Fruit fly (Drosophila melanogaster) whole organism, wandering third instar larva: ENCODE measurements around the gene CG13810.

ENCODE experiments used
- Abd-B ChIP-seq: fragments of >200 bp; optimal IDR thresholded peaks from 2 replicates; lab custom pipeline; 2017; ENCODE audit warnings: missing biosample characterization, missing genetic modification characterization
- CG32264 ChIP-seq: fragments of 200-800 bp; sonication (Bioruptor generic); optimal IDR thresholded peaks from 2 replicates; lab custom pipeline; 2016; ENCODE audit warnings: missing biosample characterization, missing genetic modification characterization
- CG9705 ChIP-seq: fragments of 200-800 bp; sonication (Bioruptor generic); optimal IDR thresholded peaks from 2 replicates; lab custom pipeline; 2018; ENCODE audit warnings: missing biosample characterization, mild to moderate bottlenecking, missing genetic modification characterization
- CrebA ChIP-seq: fragments of 200-800 bp; sonication (Bioruptor generic); optimal IDR thresholded peaks from 2 replicates; lab custom pipeline; 2016; ENCODE audit warnings: missing biosample characterization, mild to moderate bottlenecking, missing genetic modification characterization, borderline replicate concordance
- Dfd ChIP-seq: fragments of >200 bp; optimal IDR thresholded peaks from 2 replicates; lab custom pipeline; 2017; ENCODE audit warnings: missing biosample characterization, missing genetic modification characterization
- Dif ChIP-seq: fragments of 200-275, 200-300 bp; sonication (Bioruptor generic); optimal IDR thresholded peaks from 2 replicates; lab custom pipeline; 2018; ENCODE audit warnings: missing biosample characterization, missing genetic modification characterization; ENCODE audit not compliant: partially characterized antibody
- GATAd ChIP-seq: sonication (Bioruptor generic); optimal IDR thresholded peaks from 2 replicates; lab custom pipeline; 2016; ENCODE audit warnings: missing biosample characterization, missing genetic modification characterization
- HLH106 ChIP-seq: fragments of 200-800 bp; optimal IDR thresholded peaks from 3 replicates; lab custom pipeline; 2019; ENCODE audit warnings: missing biosample characterization, mild to moderate bottlenecking, missing genetic modification characterization, moderate library complexity
- Hnf4 ChIP-seq: fragments of 200-800 bp; sonication (Bioruptor generic); optimal IDR thresholded peaks from 2 replicates; lab custom pipeline; 2016; ENCODE audit warnings: missing biosample characterization, mild to moderate bottlenecking, missing genetic modification characterization
- Hr78 ChIP-seq: fragments of >200 bp; optimal IDR thresholded peaks from 2 replicates; lab custom pipeline; 2017; ENCODE audit warnings: missing biosample characterization, missing genetic modification characterization
- Hr83 ChIP-seq: fragments of 200-300 bp; sonication (Bioruptor generic); optimal IDR thresholded peaks from 2 replicates; lab custom pipeline; 2016; ENCODE audit warnings: missing biosample characterization, mild to moderate bottlenecking, missing genetic modification characterization, moderate library complexity; ENCODE audit not compliant: poor library complexity, severe bottlenecking
- Jra ChIP-seq: sonication (Bioruptor generic); optimal IDR thresholded peaks from 2 replicates; lab custom pipeline; 2016; ENCODE audit warnings: missing biosample characterization, missing genetic modification characterization
- Mio ChIP-seq: sonication (Bioruptor generic); optimal IDR thresholded peaks from 2 replicates; lab custom pipeline; 2016; ENCODE audit warnings: missing biosample characterization, missing genetic modification characterization
- Myc ChIP-seq: fragments of >200 bp; optimal IDR thresholded peaks from 2 replicates; lab custom pipeline; 2017
- N ChIP-seq: fragments of >200 bp; optimal IDR thresholded peaks from 2 replicates; lab custom pipeline; 2018; ENCODE audit warnings: missing biosample characterization, missing external identifiers, missing genetic modification characterization
- OdsH ChIP-seq: fragments of 200-800 bp; sonication (Bioruptor generic); optimal IDR thresholded peaks from 2 replicates; lab custom pipeline; 2016; ENCODE audit warnings: missing biosample characterization, mild to moderate bottlenecking, missing genetic modification characterization
- Rel ChIP-seq, 2 experiments: fragments of 200-800 bp; sonication (Bioruptor generic) in 1 of 2; optimal IDR thresholded peaks; 2 replicates in 1 of 2; 3 replicates in 1 of 2; lab custom pipeline; 2016 to 2019; ENCODE audit warnings: mild to moderate bottlenecking in 2 of 2, missing biosample characterization in 2 of 2, missing genetic modification characterization in 2 of 2, moderate library complexity in 1 of 2
- Sp1 ChIP-seq: fragments of 200-800 bp; sonication (Bioruptor generic); optimal IDR thresholded peaks from 3 replicates; lab custom pipeline; 2019; ENCODE audit warnings: missing biosample characterization, mild to moderate bottlenecking, missing genetic modification characterization, moderate library complexity
- Vsx2 ChIP-seq: fragments of 200-300, 225-300 bp; sonication (Bioruptor generic); optimal IDR thresholded peaks from 2 replicates; lab custom pipeline; 2018; ENCODE audit warnings: missing biosample characterization, missing genetic modification characterization; ENCODE audit not compliant: partially characterized antibody
- br ChIP-seq: fragments of 200-800 bp; sonication (Bioruptor generic); optimal IDR thresholded peaks from 2 replicates; lab custom pipeline; 2016; ENCODE audit warnings: missing biosample characterization, missing genetic modification characterization
- brk ChIP-seq: fragments of 200-800 bp; sonication (Bioruptor generic); optimal IDR thresholded peaks from 2 replicates; lab custom pipeline; 2016; ENCODE audit warnings: missing biosample characterization, mild to moderate bottlenecking, missing genetic modification characterization
- dl ChIP-seq, 2 experiments: fragments of 175-275, 200-275 bp in 1 of 2; fragments of 200-275 bp in 1 of 2; sonication (Bioruptor generic); optimal IDR thresholded peaks; lab custom pipeline; 2018; ENCODE audit warnings: mild to moderate bottlenecking in 2 of 2, missing biosample characterization in 2 of 2, missing genetic modification characterization in 2 of 2, moderate library complexity in 2 of 2; ENCODE audit not compliant: partially characterized antibody in 2 of 2, insufficient read depth in 1 of 2
- dmrt93B ChIP-seq: fragments of 200-800 bp; sonication (Bioruptor generic); optimal IDR thresholded peaks from 2 replicates; lab custom pipeline; 2018; ENCODE audit warnings: missing biosample characterization, mild to moderate bottlenecking, missing genetic modification characterization
- dsf ChIP-seq: sonication (Bioruptor generic); optimal IDR thresholded peaks from 2 replicates; lab custom pipeline; 2016; ENCODE audit warnings: missing biosample characterization, missing genetic modification characterization, borderline replicate concordance
- ey ChIP-seq: fragments of 200-800 bp; sonication (Bioruptor generic); optimal IDR thresholded peaks from 2 replicates; lab custom pipeline; 2016; ENCODE audit warnings: missing biosample characterization, missing genetic modification characterization
- foxo ChIP-seq, 2 experiments: fragments of 200-800 bp; sonication (Bioruptor generic); optimal IDR thresholded peaks; 2 replicates in 1 of 2; 3 replicates in 1 of 2; lab custom pipeline; 2016 to 2017; ENCODE audit warnings: missing biosample characterization in 2 of 2, missing genetic modification characterization in 2 of 2
- fru ChIP-seq: fragments of 200-800 bp; sonication (Bioruptor generic); optimal IDR thresholded peaks from 3 replicates; lab custom pipeline; 2016; ENCODE audit warnings: missing biosample characterization, mild to moderate bottlenecking, missing genetic modification characterization
- h ChIP-seq: fragments of 200-800 bp; sonication (Bioruptor generic); optimal IDR thresholded peaks from 3 replicates; lab custom pipeline; 2016; ENCODE audit warnings: missing biosample characterization, mild to moderate bottlenecking, missing genetic modification characterization
- jim ChIP-seq: fragments of 175-275, 200-325 bp; sonication (Bioruptor generic); optimal IDR thresholded peaks from 2 replicates; lab custom pipeline; 2016; ENCODE audit warnings: missing biosample characterization, mild to moderate bottlenecking, missing genetic modification characterization
- lola ChIP-seq: fragments of >200 bp; optimal IDR thresholded peaks from 2 replicates; lab custom pipeline; 2017; ENCODE audit warnings: missing biosample characterization, missing genetic modification characterization
- pan ChIP-seq: fragments of >200 bp; optimal IDR thresholded peaks from 2 replicates; lab custom pipeline; 2017
- psq ChIP-seq: fragments of 200-800 bp; sonication (Bioruptor generic); optimal IDR thresholded peaks from 3 replicates; lab custom pipeline; 2017; ENCODE audit warnings: missing biosample characterization, mild to moderate bottlenecking, missing genetic modification characterization, moderate library complexity
- rgr ChIP-seq: fragments of 200-800 bp; sonication (Bioruptor generic); optimal IDR thresholded peaks from 3 replicates; lab custom pipeline; 2016; ENCODE audit warnings: missing biosample characterization, mild to moderate bottlenecking, missing genetic modification characterization
- sage ChIP-seq: fragments of 200-800 bp; sonication (Bioruptor generic); optimal IDR thresholded peaks from 2 replicates; lab custom pipeline; 2016; ENCODE audit warnings: missing biosample characterization, mild to moderate bottlenecking, missing genetic modification characterization
- sv ChIP-seq: fragments of 200-800 bp; sonication (Bioruptor generic); optimal IDR thresholded peaks from 3 replicates; lab custom pipeline; 2016; ENCODE audit warnings: missing biosample characterization, missing genetic modification characterization
- tai ChIP-seq: sonication (Bioruptor generic); optimal IDR thresholded peaks from 2 replicates; lab custom pipeline; 2016; ENCODE audit warnings: missing biosample characterization, missing genetic modification characterization
- usp ChIP-seq: fragments of >200 bp; optimal IDR thresholded peaks from 2 replicates; lab custom pipeline; 2017; ENCODE audit warnings: missing biosample characterization, missing genetic modification characterization
- woc ChIP-seq: sonication (Bioruptor generic); optimal IDR thresholded peaks from 2 replicates; lab custom pipeline; 2016; ENCODE audit warnings: missing biosample characterization, mild to moderate bottlenecking, missing genetic modification characterization

CG13810 gene

DNA sequence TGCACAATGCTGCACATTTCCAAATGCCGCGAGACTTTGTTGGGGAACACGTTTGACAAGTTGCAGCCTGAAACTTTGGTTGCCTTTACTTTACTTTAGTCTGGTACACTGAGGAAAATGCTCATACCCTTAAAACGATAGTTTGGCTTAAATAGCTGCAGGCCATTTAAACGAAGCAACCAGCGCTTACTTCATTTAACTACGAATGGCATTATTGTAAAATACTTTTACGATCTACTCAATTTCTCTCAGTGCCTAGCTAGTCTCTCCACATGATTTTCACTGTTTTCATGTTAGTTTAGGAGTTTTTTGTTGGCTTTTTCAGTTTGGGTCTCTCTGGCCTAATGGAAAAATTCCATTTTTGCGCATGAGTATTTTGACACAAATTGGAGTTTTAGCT is 23.7 kb upstream of the CG13810 start (continued):
- no peak for TF ChIP-seq dl (GFP tag; optimal IDR thresholded peaks at IDR 0.05; lab: Kevin White, UChicago; ENCODE audit: insufficient read depth in 1 of 2, partially characterized antibody in 2 of 2)
- TF ChIP-seq fru (GFP tag; lab: Kevin White, UChicago), result peak; percentile 74
- no peak for TF ChIP-seq Abd-B (GFP tag; lab: Kevin White, UChicago)
- no peak for TF ChIP-seq dsf
- peak; percentile 65 for TF ChIP-seq CG32264 (GFP tag; lab: Kevin White, UChicago)
- TF ChIP-seq OdsH (GFP tag; lab: Kevin White, UChicago), result peak; percentile 53
- TF ChIP-seq br (GFP tag; lab: Kevin White, UChicago), result peak; percentile 50
- no peak for TF ChIP-seq Myc
- TF ChIP-seq Dif, result no peak
- TF ChIP-seq Hr78, result no peak
- no peak for TF ChIP-seq usp (GFP tag; lab: Kevin White, UChicago)

DNA sequence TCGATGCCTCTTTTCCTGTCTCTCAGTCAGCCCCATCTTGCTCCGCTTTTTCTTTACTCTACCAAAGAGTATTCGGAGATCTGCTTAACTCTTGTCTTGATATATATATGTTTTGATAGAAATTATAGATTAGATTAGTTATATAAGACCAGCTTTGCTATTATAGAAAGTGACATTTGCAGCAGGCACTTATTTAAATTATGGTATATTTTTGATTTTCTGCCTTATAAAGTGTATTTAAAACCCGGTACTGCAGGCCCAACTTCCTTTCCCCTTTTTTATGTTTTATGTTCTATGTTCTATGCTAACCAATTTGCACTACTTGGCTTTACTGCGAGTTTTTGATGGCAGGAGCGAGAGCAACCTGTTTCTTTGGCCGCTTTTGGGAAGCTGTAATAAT is 23.1 kb upstream of the CG13810 start:
- TF ChIP-seq HLH106 (tag; lab: Kevin White, UChicago), result no peak
- TF ChIP-seq Hr78, result no peak
- TF ChIP-seq usp (GFP tag; lab: Kevin White, UChicago), result no peak
- TF ChIP-seq dmrt93B (GFP tag; lab: Kevin White, UChicago), result no peak
- TF ChIP-seq foxo (GFP tag; optimal IDR thresholded peaks at IDR 0.05; lab: Kevin White, UChicago), result no peak
- no peak for TF ChIP-seq CG32264 (GFP tag; lab: Kevin White, UChicago)
- TF ChIP-seq Abd-B (GFP tag; lab: Kevin White, UChicago), result no peak
- TF ChIP-seq sv (GFP tag; lab: Kevin White, UChicago), result no peak

DNA sequence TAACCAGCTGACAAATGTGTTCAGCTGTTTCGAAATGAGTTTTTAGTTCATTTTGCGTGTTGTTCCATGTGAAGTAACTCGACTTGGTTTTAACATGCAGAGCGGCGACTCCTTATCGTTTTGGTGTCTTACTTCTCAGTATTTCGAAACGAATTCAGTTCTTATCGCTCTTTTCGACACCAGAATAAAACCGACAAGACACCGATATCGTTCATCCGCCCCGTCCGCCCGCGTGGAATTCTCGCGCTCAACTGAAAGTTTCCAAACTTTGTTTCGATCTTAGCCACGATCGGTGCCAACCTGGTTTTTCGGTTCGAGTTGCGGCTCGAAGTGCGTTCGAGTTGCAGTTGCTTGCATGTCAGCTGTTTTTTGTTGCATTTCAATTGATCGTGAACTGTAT is 22.1 kb upstream of the CG13810 start, which contains the start of gene CG15822:
TSS of gene CG15822 (minus strand) at position 256 of the 400 bp plus-strand sequence.
- TF ChIP-seq ey (no peak), Dfd (no peak)
- TF ChIP-seq, all 38 proteins: peak for 0

DNA sequence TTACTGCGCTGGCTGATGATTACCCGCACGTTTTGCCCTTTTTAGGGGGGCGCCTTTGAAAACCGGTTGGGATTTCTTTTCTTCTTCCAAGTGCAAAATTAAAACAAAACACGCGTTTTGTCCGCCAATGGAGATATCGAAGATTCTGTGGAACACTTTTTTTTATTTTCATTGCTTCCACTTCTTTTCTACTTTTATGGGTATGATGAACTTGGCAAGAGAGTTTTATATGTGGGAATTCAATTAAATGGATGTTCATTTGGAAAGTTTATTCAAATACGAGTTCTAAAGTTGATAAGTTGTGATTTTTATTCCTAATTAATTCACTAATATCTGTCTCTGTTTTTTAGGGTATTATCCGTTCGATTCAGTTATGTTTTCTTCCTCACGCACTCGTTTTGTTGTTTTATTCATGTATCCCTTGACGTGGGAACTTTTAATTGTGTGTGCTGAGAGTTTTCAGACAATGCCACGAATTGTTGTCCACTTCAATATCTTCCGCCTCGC is 21.6 kb upstream of the CG13810 start:
- peak; percentile 96 for TF ChIP-seq h (GFP tag; lab: Kevin White, UChicago)
- TF ChIP-seq Jra (GFP tag; lab: Kevin White, UChicago), result no peak
- TF ChIP-seq Hr78, result no peak
- peak; percentile 17 for TF ChIP-seq dsf
- peak; percentile 87 for TF ChIP-seq psq (GFP tag; lab: Kevin White, UChicago)
- TF ChIP-seq dl (GFP tag; optimal IDR thresholded peaks at IDR 0.05; lab: Kevin White, UChicago; ENCODE audit: insufficient read depth in 1 of 2, partially characterized antibody in 2 of 2), result no peak
- peak; percentile 88 for TF ChIP-seq rgr (GFP tag; lab: Kevin White, UChicago)
- TF ChIP-seq Dfd, result no peak
- peak; percentile 88 for TF ChIP-seq ey
- TF ChIP-seq Dif, result peak; percentile 37
- TF ChIP-seq pan (lab: Kevin White, UChicago), result peak; percentile 60
- TF ChIP-seq sv (GFP tag; lab: Kevin White, UChicago), result no peak
- TF ChIP-seq Vsx2 (GFP tag; lab: Kevin White, UChicago), result peak; percentile 60
- TF ChIP-seq Mio, result no peak
- TF ChIP-seq GATAd (GFP tag; lab: Kevin White, UChicago), result no peak
- TF ChIP-seq fru (GFP tag; lab: Kevin White, UChicago), result peak; percentile 96
- peak; percentile 81 for TF ChIP-seq Sp1
- TF ChIP-seq dmrt93B (GFP tag; lab: Kevin White, UChicago), result peak; percentile 88
- TF ChIP-seq Hnf4 (GFP tag; lab: Kevin White, UChicago), result peak; percentile 76
- no peak for TF ChIP-seq Myc
- peak; percentile 97 for TF ChIP-seq woc
- peak; percentile 11 for TF ChIP-seq Rel (GFP tag; optimal IDR thresholded peaks at IDR 0.05; lab: Kevin White, UChicago)
- TF ChIP-seq Rel (tag; optimal IDR thresholded peaks at IDR 0.05; lab: Kevin White, UChicago), result peak; percentile 16
- no peak for TF ChIP-seq jim (GFP tag; lab: Kevin White, UChicago)
- TF ChIP-seq CG32264 (GFP tag; lab: Kevin White, UChicago), result peak; percentile 89
- TF ChIP-seq OdsH (GFP tag; lab: Kevin White, UChicago), result peak; percentile 91
- TF ChIP-seq Abd-B (GFP tag; lab: Kevin White, UChicago), result no peak
- TF ChIP-seq CrebA (GFP tag; lab: Kevin White, UChicago), result peak; percentile 59
- no peak for TF ChIP-seq lola (GFP tag; lab: Kevin White, UChicago)
- peak; percentile 83 for TF ChIP-seq sage
- TF ChIP-seq N (GFP tag; lab: Kevin White, UChicago), result no peak
- TF ChIP-seq usp (GFP tag; lab: Kevin White, UChicago), result no peak
- peak; percentile 85 for TF ChIP-seq HLH106 (tag; lab: Kevin White, UChicago)
- TF ChIP-seq Hr83 (GFP tag; lab: Kevin White, UChicago), result no peak
- peak; percentile 86 for TF ChIP-seq br (GFP tag; lab: Kevin White, UChicago)
- peak; percentile 59 for TF ChIP-seq CG9705
- TF ChIP-seq brk (GFP tag; lab: Kevin White, UChicago), result peak; percentile 65
- peak; percentile 59 to 94 for TF ChIP-seq foxo (GFP tag; optimal IDR thresholded peaks at IDR 0.05; lab: Kevin White, UChicago)
- peak; percentile 67 for TF ChIP-seq tai (GFP tag; lab: Kevin White, UChicago)
- TF ChIP-seq, all 38 proteins: peak for 24
